Fruit fly (Drosophila melanogaster) whole organism, adult: Measurements from ENCODE around the gene CG40006.

Experiments used
- CG1620 ChIP-seq: fragments of 200-800 bp; sonication (Bioruptor generic); optimal IDR thresholded peaks from 2 replicates; lab custom pipeline; 2016; ENCODE audit warnings: missing biosample characterization, missing genetic modification characterization
- CG33017 ChIP-seq: fragments of 200-800 bp; sonication (Bioruptor generic); optimal IDR thresholded peaks from 2 replicates; lab custom pipeline; 2018; ENCODE audit warnings: missing biosample characterization, mild to moderate bottlenecking, missing genetic modification characterization, moderate library complexity
- CG5204 ChIP-seq: fragments of 200-800 bp; sonication (Bioruptor generic); optimal IDR thresholded peaks from 2 replicates; lab custom pipeline; 2016; ENCODE audit warnings: missing biosample characterization, missing genetic modification characterization
- CG7045 ChIP-seq: fragments of 200-800 bp; sonication (Bioruptor generic); optimal IDR thresholded peaks from 2 replicates; lab custom pipeline; 2017; ENCODE audit warnings: missing biosample characterization, mild to moderate bottlenecking, missing genetic modification characterization
- CG7101 ChIP-seq: fragments of 200-800 bp; sonication (Bioruptor generic); optimal IDR thresholded peaks from 2 replicates; lab custom pipeline; 2018; ENCODE audit warnings: missing biosample characterization, mild to moderate bottlenecking, missing genetic modification characterization, moderate library complexity
- Clk ChIP-seq: fragments of 200-800 bp; sonication (Bioruptor generic); optimal IDR thresholded peaks from 2 replicates; lab custom pipeline; 2017; ENCODE audit warnings: missing biosample characterization, missing genetic modification characterization
- Crg-1 ChIP-seq: fragments of 200-800 bp; sonication (Bioruptor generic); optimal IDR thresholded peaks from 2 replicates; lab custom pipeline; 2016; ENCODE audit warnings: missing biosample characterization, missing genetic modification characterization
- bab1 ChIP-seq: fragments of 200-800 bp; sonication (Bioruptor generic); optimal IDR thresholded peaks from 3 replicates; lab custom pipeline; 2019; ENCODE audit warnings: missing biosample characterization, mild to moderate bottlenecking, missing genetic modification characterization, moderate library complexity
- cnc ChIP-seq, 2 experiments: fragments of >200 bp; optimal IDR thresholded peaks; 2 replicates each; lab custom pipeline; 2017
- kay ChIP-seq: fragments of 200-800 bp; sonication (Bioruptor generic); peaks from one replicate; lab custom pipeline; 2016; ENCODE audit warnings: missing biosample characterization, missing genetic modification characterization, borderline replicate concordance
- ovo ChIP-seq: fragments of 200-800 bp; sonication (Bioruptor generic); optimal IDR thresholded peaks from 2 replicates; lab custom pipeline; 2016; ENCODE audit warnings: missing biosample characterization, missing genetic modification characterization
- pad ChIP-seq: fragments of 200-800 bp; sonication (Bioruptor generic); optimal IDR thresholded peaks from 3 replicates; lab custom pipeline; 2017; ENCODE audit warnings: missing biosample characterization, missing genetic modification characterization, mild to moderate bottlenecking, moderate library complexity, missing genetic modification reagents
- toe ChIP-seq: fragments of 200-800 bp; sonication (Bioruptor generic); optimal IDR thresholded peaks from 2 replicates; lab custom pipeline; 2016; ENCODE audit warnings: missing biosample characterization, missing genetic modification characterization

The CG40006 gene

DNA sequence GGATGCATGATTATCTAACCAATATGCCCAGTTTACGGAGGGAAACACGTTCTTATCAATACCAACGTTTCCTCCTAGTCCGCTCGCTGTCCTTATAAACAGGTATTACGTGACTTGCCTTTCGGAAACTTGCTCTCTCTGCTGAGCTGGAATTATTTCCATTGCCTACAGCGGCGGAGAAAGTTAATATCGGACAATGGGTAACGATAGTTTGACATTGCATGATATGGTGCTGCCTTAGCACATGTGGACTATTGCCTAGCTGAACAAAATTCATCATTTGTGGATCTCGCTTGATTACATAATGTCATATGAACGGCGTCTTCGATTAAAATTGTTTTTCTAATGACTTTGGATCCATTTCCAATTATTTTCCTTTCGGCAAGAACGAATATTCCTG is 181.8 kb downstream of the CG40006 start:
- TF ChIP-seq CG1620 (GFP tag; lab: Kevin White, UChicago) (no peak), CG33017 (tag; lab: Kevin White, UChicago) (no peak), ovo (GFP tag; lab: Kevin White, UChicago) (no peak), Clk (GFP tag; lab: Kevin White, UChicago) (no peak), Crg-1 (no peak), bab1 (no peak), CG7101 (no peak), kay (GFP tag; lab: Kevin White, UChicago) (no peak), pad (no peak), cnc (optimal IDR thresholded peaks at IDR 0.05; lab: Kevin White, UChicago) (no peak), toe (GFP tag; lab: Kevin White, UChicago) (no peak), CG7045 (no peak), CG5204 (no peak)
